Worm (Caenorhabditis elegans): ENCODE measurements around the gene lron-14.
A peak's percentile ranks its signal among the peaks of the same experiment; 100 is the strongest.

Gene lron-14

ce11 chrIV:9540342-9540856 is 26.0 kb downstream of the lron-14 start, which contains the start of gene fbl-1 (continued):
- peak in 1 of 2 experiments; percentile 71 for TF ChIP-seq unc-62 (GFP tag; optimal IDR thresholded peaks at IDR 0.05 in 1 of 2)
- no peak for TF ChIP-seq unc-62 (tag; optimal IDR thresholded peaks at IDR 0.05)
- no peak for TF ChIP-seq nhr-237 (tag; optimal IDR thresholded peaks at IDR 0.05)
- TF ChIP-seq spr-1 (tag; optimal IDR thresholded peaks at IDR 0.05), result no peak
- peak; percentile 50; the same call in 1 of the 2 replicates for TF ChIP-seq dmd-6 (GFP tag; IDR thresholded peaks at IDR 0.05)

ce11 chrIV:9538214-9538613 is 28.2 kb downstream of the lron-14 start:
- peak; percentile 67; the same call in 1 of the 2 replicates for TF ChIP-seq ceh-20 (GFP tag; IDR thresholded peaks at IDR 0.05)
- TF ChIP-seq ctbp-1 (GFP tag; IDR thresholded peaks at IDR 0.05), result no peak
- TF ChIP-seq daf-19 (GFP tag; conservative IDR thresholded peaks at IDR 0.05), result no peak
- TF ChIP-seq hlh-30 (tag; optimal IDR thresholded peaks at IDR 0.05; ENCODE audit: insufficient read depth), result peak; percentile 16
- no peak for TF ChIP-seq nhr-25 (tag; optimal IDR thresholded peaks at IDR 0.05; ENCODE audit: borderline replicate concordance, insufficient read depth)
- TF ChIP-seq dmd-6 (GFP tag; IDR thresholded peaks at IDR 0.05), result peak; percentile 84
- no peak for TF ChIP-seq egl-43 (GFP tag; IDR thresholded peaks at IDR 0.05)
- TF ChIP-seq ZK337.2 (GFP tag; IDR thresholded peaks at IDR 0.05), result no peak
- TF ChIP-seq hif-1 (tag; optimal IDR thresholded peaks at IDR 0.05), result no peak
- peak in 1 of 2 experiments; percentile 81 for TF ChIP-seq daf-16 (GFP tag; optimal IDR thresholded peaks at IDR 0.05)
- no peak for TF ChIP-seq daf-16 (tag; optimal IDR thresholded peaks at IDR 0.05)
- no peak for TF ChIP-seq fos-1 (tag; optimal IDR thresholded peaks at IDR 0.05)
- TF ChIP-seq zip-11 (GFP tag; IDR thresholded peaks at IDR 0.05), result no peak
- no peak for TF ChIP-seq nhr-42 (GFP tag; IDR thresholded peaks at IDR 0.05)
- TF ChIP-seq dmd-8 (GFP tag; IDR thresholded peaks at IDR 0.05), result no peak
- TF ChIP-seq hlh-11 (tag; optimal IDR thresholded peaks at IDR 0.05), result peak; percentile 40
- TF ChIP-seq tra-1 (GFP tag; IDR thresholded peaks at IDR 0.05), result peak; percentile 86
- TF ChIP-seq lin-1 (GFP tag; IDR thresholded peaks at IDR 0.05), result no peak
- no peak for TF ChIP-seq F44E2.7 (GFP tag; IDR thresholded peaks at IDR 0.05)
- TF ChIP-seq R02D3.7 (tag; optimal IDR thresholded peaks at IDR 0.05), result no peak
- no peak for TF ChIP-seq lir-3 (tag; optimal IDR thresholded peaks at IDR 0.05)
- peak in 1 of 2 experiments; percentile 95 for TF ChIP-seq unc-62 (GFP tag; optimal IDR thresholded peaks at IDR 0.05 in 1 of 2)
- TF ChIP-seq unc-62 (tag; optimal IDR thresholded peaks at IDR 0.05), result no peak
- no peak for TF ChIP-seq nhr-237 (tag; optimal IDR thresholded peaks at IDR 0.05)

- TF ChIP-seq T20F7.1 (GFP tag; optimal IDR thresholded peaks at IDR 0.05) (peak; percentile 21), pqm-1 (tag; optimal IDR thresholded peaks at IDR 0.05) (peak; percentile 77), daf-16 (GFP tag; optimal IDR thresholded peaks at IDR 0.05) (no peak), daf-16 (tag; optimal IDR thresholded peaks at IDR 0.05) (peak; percentile 28), dmd-6 (GFP tag; IDR thresholded peaks at IDR 0.05) (peak; percentile 76), nhr-28 (tag; optimal IDR thresholded peaks at IDR 0.05) (peak; percentile 25), tra-1 (GFP tag; IDR thresholded peaks at IDR 0.05) (peak; percentile 68; the same call in 1 of the 2 replicates), daf-8 (GFP tag; IDR thresholded peaks at IDR 0.05) (no peak), dve-1 (tag; optimal IDR thresholded peaks at IDR 0.05; ENCODE audit: insufficient read depth) (peak; percentile 44), php-3 (GFP tag; IDR thresholded peaks at IDR 0.05) (peak; percentile 60), ZK546.5 (tag; optimal IDR thresholded peaks at IDR 0.05) (no peak), nhr-10 (tag; optimal IDR thresholded peaks at IDR 0.05) (no peak), mep-1 (tag; optimal IDR thresholded peaks at IDR 0.05) (no peak)
Measured at ce11 chrIV:9537500-9537899, 28.9 kb downstream of the lron-14 start.

ce11 chrIV:9536124-9536523 is 30.3 kb downstream of the lron-14 start:
- TF ChIP-seq tag-97 (GFP tag; IDR thresholded peaks at IDR 0.05) (no peak), unc-62 (GFP tag; optimal IDR thresholded peaks at IDR 0.05 in 1 of 2) (peak in 1 of 2 experiments; percentile 97), unc-62 (tag; optimal IDR thresholded peaks at IDR 0.05) (no peak), zfp-2 (tag; optimal IDR thresholded peaks at IDR 0.05) (no peak), aha-1 (tag) (peak; percentile 89), nhr-42 (GFP tag; IDR thresholded peaks at IDR 0.05) (no peak)
